Fruit fly (Drosophila melanogaster): Measurements from ENCODE around the gene beta-Spec.

The beta-Spec gene

DNA sequence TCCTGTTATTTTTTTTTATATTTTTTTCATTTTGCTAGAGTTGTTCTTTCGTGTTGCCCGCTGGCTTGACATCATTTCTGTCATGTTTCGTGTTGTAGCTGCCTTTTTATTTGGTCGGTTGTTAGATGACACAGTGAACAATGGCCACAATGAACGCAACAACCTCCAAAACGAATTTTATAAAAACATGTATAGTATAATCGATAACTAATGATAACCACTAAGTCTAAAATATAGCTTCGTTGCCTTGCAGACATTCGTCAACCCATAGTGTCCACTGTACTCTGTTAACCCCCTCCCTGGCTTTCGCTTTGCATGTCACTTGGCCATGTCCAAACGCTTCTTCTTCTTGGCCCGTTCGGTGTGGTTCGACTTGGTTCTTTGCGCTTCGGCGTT lies 56.6 kb downstream of the beta-Spec start (continued):
- TF ChIP-seq CG9215 (GFP tag; IDR thresholded peaks at IDR 0.05) (peak; percentile 75), Gug (GFP tag; IDR thresholded peaks at IDR 0.05) (peak; percentile 84), CG1602 (GFP tag; optimal IDR thresholded peaks at IDR 0.05) (no peak), prd (optimal IDR thresholded peaks at IDR 0.05) (no peak), prd (GFP tag; IDR thresholded peaks at IDR 0.05) (peak; percentile 89), CG12769 (tag; optimal IDR thresholded peaks at IDR 0.05) (peak; percentile 83), CG12155 (GFP tag; optimal IDR thresholded peaks at IDR 0.05) (peak; percentile 48), CG18262 (tag; optimal IDR thresholded peaks at IDR 0.05) (peak; percentile 65), HmgZ (tag; optimal IDR thresholded peaks at IDR 0.05) (peak; percentile 43), Xrp1 (GFP tag; IDR thresholded peaks at IDR 0.05) (peak; percentile 86), kah (GFP tag; optimal IDR thresholded peaks at IDR 0.05) (no peak), nerfin-2 (GFP tag; IDR thresholded peaks at IDR 0.05; ENCODE audit: partially characterized antibody) (no peak), CG16863 (GFP tag; optimal IDR thresholded peaks at IDR 0.05) (peak; percentile 78), CG31365 (tag; optimal IDR thresholded peaks at IDR 0.05) (peak; percentile 31), CG17612 (GFP tag; IDR thresholded peaks at IDR 0.05) (peak; percentile 51), Max (GFP tag; optimal IDR thresholded peaks at IDR 0.05) (peak; percentile 25), CG10366 (GFP tag; IDR thresholded peaks at IDR 0.05) (peak; percentile 80), CG31441 (GFP tag; IDR thresholded peaks at IDR 0.05) (peak; percentile 64; the same call in 1 of the 2 replicates), Side (GFP tag; optimal IDR thresholded peaks at IDR 0.05) (peak; percentile 77), psq (GFP tag; optimal IDR thresholded peaks at IDR 0.05) (no peak), Opbp (GFP tag; IDR thresholded peaks at IDR 0.05; ENCODE audit: partially characterized antibody) (no peak), Dip2 (GFP tag; IDR thresholded peaks at IDR 0.05) (no peak), Drgx (GFP tag; IDR thresholded peaks at IDR 0.05) (peak; percentile 72), CG14441 (GFP tag; IDR thresholded peaks at IDR 0.05) (peak; percentile 85), Awh (GFP tag; IDR thresholded peaks at IDR 0.05) (peak; percentile 86), YL-1 (GFP tag; optimal IDR thresholded peaks at IDR 0.05) (no peak), CG10462 (GFP tag; optimal IDR thresholded peaks at IDR 0.05) (no peak), tap (tag; optimal IDR thresholded peaks at IDR 0.05) (peak; percentile 64), CG3407 (GFP tag; optimal IDR thresholded peaks at IDR 0.05) (peak; percentile 49), Mes4 (GFP tag; optimal IDR thresholded peaks at IDR 0.05) (peak; percentile 24), onecut (GFP tag; IDR thresholded peaks at IDR 0.05) (peak; percentile 66), ac (GFP tag; optimal IDR thresholded peaks at IDR 0.05) (no peak), CG33557 (GFP tag; optimal IDR thresholded peaks at IDR 0.05) (no peak), Ets97D (GFP tag; optimal IDR thresholded peaks at IDR 0.05) (peak; percentile 42), Hr51 (GFP tag; optimal IDR thresholded peaks at IDR 0.05) (peak in 1 of 2 experiments; percentile 29), ewg (GFP tag; optimal IDR thresholded peaks at IDR 0.05) (peak; percentile 34), lab (GFP tag; optimal IDR thresholded peaks at IDR 0.05) (peak; percentile 72), CG32772 (GFP tag; IDR thresholded peaks at IDR 0.05) (peak; percentile 79)

DNA sequence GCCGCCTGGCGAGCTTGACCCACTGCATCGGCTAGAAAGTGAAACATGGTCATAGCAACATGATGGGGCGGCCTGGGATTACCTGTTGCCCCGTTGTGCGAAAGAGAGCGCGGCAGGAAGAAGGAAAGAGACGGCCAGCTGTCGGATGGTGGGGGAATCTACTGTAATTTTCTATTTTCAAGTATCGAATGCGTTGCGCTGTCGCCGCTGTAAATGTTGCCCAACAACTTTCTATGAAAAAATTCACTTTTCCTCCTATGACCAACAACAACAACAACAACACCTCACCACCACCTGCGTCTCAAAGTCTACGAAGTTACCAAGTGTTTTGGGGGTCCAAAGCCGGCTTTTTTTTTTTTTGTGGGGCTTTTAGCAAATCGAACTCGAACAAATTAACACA lies 57.8 kb downstream of the beta-Spec start:
- no peak for TF ChIP-seq Mes4 (GFP tag; optimal IDR thresholded peaks at IDR 0.05)
- peak; percentile 35 for TF ChIP-seq kni (GFP tag; optimal IDR thresholded peaks at IDR 0.05)
- TF ChIP-seq CG1832 (GFP tag; optimal IDR thresholded peaks at IDR 0.05): peak; percentile 32
- TF ChIP-seq Awh (GFP tag; IDR thresholded peaks at IDR 0.05): 0 out of 2 replicates have a peak, but pooled peaks have one; percentile 20
- TF ChIP-seq Blimp-1 (GFP tag; optimal IDR thresholded peaks at IDR 0.05): peak; percentile 96
- no peak for TF ChIP-seq CG5245 (GFP tag; optimal IDR thresholded peaks at IDR 0.05)
- peak; percentile 63 for TF ChIP-seq CG4360 (GFP tag; IDR thresholded peaks at IDR 0.05)
- 0 out of 3 replicates have a peak, but pooled peaks have one; percentile 11 for TF ChIP-seq CG6791 (GFP tag; IDR thresholded peaks at IDR 0.05; ENCODE audit: partially characterized antibody)
- peak; percentile 42 for TF ChIP-seq Ets65A (GFP tag)
- peak; percentile 18 for TF ChIP-seq oc (tag; optimal IDR thresholded peaks at IDR 0.05)
